Fruit fly (Drosophila melanogaster) whole organism, embryonic: ENCODE results near the gene phol.
A peak's percentile ranks its signal among the peaks of the same experiment; 100 is the strongest.

Source experiments
- Atf-2 ChIP-seq: fragments of 200-800 bp; sonication (Bioruptor generic); optimal IDR thresholded peaks from 2 replicates; lab custom pipeline; 2016; ENCODE audit warnings: missing biosample characterization, missing genetic modification characterization
- Awh ChIP-seq: fragments of 200-800 bp; sonication (Bioruptor generic); IDR thresholded peaks from 2 replicates; pipeline ENCODE4, ENCODE4 v1.3.6; 2022; ENCODE audit warnings: missing biosample characterization, missing genetic modification characterization
- CG10147 ChIP-seq: fragments of 200-800 bp; sonication (Bioruptor generic); optimal IDR thresholded peaks from 2 replicates; lab custom pipeline; 2019; ENCODE audit warnings: missing biosample characterization, mild to moderate bottlenecking, missing genetic modification characterization, moderate library complexity
- CG10959 ChIP-seq: fragments of 200-800 bp; sonication (Bioruptor generic); IDR thresholded peaks from 2 replicates; pipeline ENCODE4 v1.3.6; 2022; ENCODE audit warnings: missing biosample characterization, missing genetic modification characterization
- CG11093 ChIP-seq: fragments of 200-800 bp; sonication (Bioruptor generic); IDR thresholded peaks from 3 replicates; pipeline ENCODE4 v1.3.6; 2022; ENCODE audit warnings: missing biosample characterization, missing genetic modification characterization
- CG11560 ChIP-seq: fragments of 200-800 bp; sonication (Bioruptor generic); IDR thresholded peaks from 3 replicates; pipeline ENCODE4 v1.3.6; 2022; ENCODE audit warnings: missing biosample characterization, missing genetic modification characterization
- CG11723 ChIP-seq: fragments of 200-800 bp; sonication (Bioruptor generic); optimal IDR thresholded peaks from 2 replicates; lab custom pipeline; 2017; ENCODE audit warnings: missing biosample characterization, mild to moderate bottlenecking, missing genetic modification characterization
- CG12659 ChIP-seq: fragments of 200-800 bp; sonication (Bioruptor generic); optimal IDR thresholded peaks from 3 replicates; lab custom pipeline; 2017; ENCODE audit warnings: mild to moderate bottlenecking, missing biosample characterization, missing genetic modification reagents, missing genetic modification characterization
- CG12744 ChIP-seq: fragments of 200-800 bp; sonication (Bioruptor generic); optimal IDR thresholded peaks from 2 replicates; lab custom pipeline; 2016; ENCODE audit warnings: missing biosample characterization, missing genetic modification characterization
- CG13123 ChIP-seq: fragments of 200-800 bp; sonication (Bioruptor generic); optimal IDR thresholded peaks from 2 replicates; lab custom pipeline; 2016; ENCODE audit warnings: missing biosample characterization, missing genetic modification characterization
- CG13424 ChIP-seq: fragments of 200-800 bp; sonication (Bioruptor generic); optimal IDR thresholded peaks from 2 replicates; lab custom pipeline; 2019; ENCODE audit warnings: missing biosample characterization, mild to moderate bottlenecking, missing genetic modification characterization, moderate library complexity
- CG14441 ChIP-seq: fragments of 200-800 bp; sonication (Bioruptor generic); IDR thresholded peaks from 2 replicates; pipeline ENCODE4 v1.3.6; 2022; ENCODE audit warnings: missing biosample characterization, missing genetic modification characterization
- CG1529 ChIP-seq: fragments of 200-800 bp; sonication (Bioruptor generic); optimal IDR thresholded peaks from 3 replicates; lab custom pipeline; 2018; ENCODE audit warnings: missing biosample characterization, missing genetic modification characterization
- CG16813 ChIP-seq: fragments of 200-800 bp; sonication (Bioruptor generic); IDR thresholded peaks from 3 replicates; pipeline ENCODE4 v1.3.6; 2022; ENCODE audit warnings: missing biosample characterization, missing genetic modification characterization; ENCODE audit not compliant: partially characterized antibody
- CG16863 ChIP-seq: fragments of 200-800 bp; sonication (Bioruptor generic); optimal IDR thresholded peaks from 3 replicates; lab custom pipeline; 2016; ENCODE audit warnings: missing biosample characterization, missing genetic modification characterization
- CG1792 ChIP-seq: fragments of 200-800 bp; sonication (Bioruptor generic); optimal IDR thresholded peaks from 2 replicates; lab custom pipeline; 2016; ENCODE audit warnings: missing biosample characterization, missing genetic modification characterization
- CG1832 ChIP-seq: fragments of 200-800 bp; sonication (Bioruptor generic); optimal IDR thresholded peaks from 2 replicates; lab custom pipeline; 2017; ENCODE audit warnings: missing biosample characterization, mild to moderate bottlenecking, missing genetic modification characterization, inconsistent platforms
- CG2120 ChIP-seq: fragments of 200-800 bp; sonication (Bioruptor generic); optimal IDR thresholded peaks from 3 replicates; lab custom pipeline; 2016; ENCODE audit warnings: missing biosample characterization, missing genetic modification characterization
- CG2199 ChIP-seq: fragments of 200-800 bp; sonication (Bioruptor generic); IDR thresholded peaks from 3 replicates; pipeline ENCODE4 v1.3.6; 2022; ENCODE audit warnings: missing biosample characterization, missing genetic modification characterization
- CG2678 ChIP-seq: fragments of 200-800 bp; sonication (Bioruptor generic); optimal IDR thresholded peaks from 3 replicates; lab custom pipeline; 2019; ENCODE audit warnings: missing biosample characterization, mild to moderate bottlenecking, missing genetic modification characterization, moderate library complexity
- CG32532 ChIP-seq: fragments of 200-800 bp; sonication (Bioruptor generic); IDR thresholded peaks from 2 replicates; pipeline ENCODE4 v1.3.6; 2022; ENCODE audit warnings: missing biosample characterization, missing genetic modification characterization
- CG33213 ChIP-seq: fragments of 200-800 bp; sonication (Bioruptor generic); optimal IDR thresholded peaks from 3 replicates; lab custom pipeline; 2016; ENCODE audit warnings: missing biosample characterization, missing genetic modification characterization
- CG4820 ChIP-seq: fragments of 200-800 bp; sonication (Bioruptor generic); optimal IDR thresholded peaks from 3 replicates; lab custom pipeline; 2016; ENCODE audit warnings: missing biosample characterization, missing genetic modification characterization
- CG6254 ChIP-seq: fragments of 200-800 bp; sonication (Bioruptor generic); optimal IDR thresholded peaks from 3 replicates; lab custom pipeline; 2017; ENCODE audit warnings: mild to moderate bottlenecking, missing biosample characterization, missing genetic modification reagents, missing genetic modification characterization
- CG6791 ChIP-seq: fragments of 200-800 bp; sonication (Bioruptor generic); IDR thresholded peaks from 3 replicates; pipeline ENCODE4 v1.3.6; 2022; ENCODE audit warnings: missing biosample characterization, missing genetic modification characterization; ENCODE audit not compliant: partially characterized antibody
- CG7357 ChIP-seq: fragments of 200-800 bp; sonication (Bioruptor generic); IDR thresholded peaks from 3 replicates; pipeline ENCODE4 v1.3.6; 2022; ENCODE audit warnings: missing biosample characterization, missing genetic modification characterization
- CG7839 ChIP-seq: fragments of 200-800 bp; sonication (Bioruptor generic); optimal IDR thresholded peaks from 3 replicates; lab custom pipeline; 2018; ENCODE audit warnings: missing biosample characterization, mild to moderate bottlenecking, missing genetic modification characterization, moderate library complexity
- CG8290 ChIP-seq, 3 experiments: fragments of 200-800 bp; sonication (Bioruptor generic); optimal IDR thresholded peaks; 2 replicates each; lab custom pipeline; 2016 to 2019; ENCODE audit warnings: missing biosample characterization in 3 of 3, missing genetic modification characterization in 3 of 3, mild to moderate bottlenecking in 2 of 3, moderate library complexity in 1 of 3
- Chrac-16 ChIP-seq: fragments of 200-800 bp; sonication (Bioruptor generic); optimal IDR thresholded peaks from 3 replicates; lab custom pipeline; 2016; ENCODE audit warnings: missing biosample characterization, missing genetic modification characterization
- Fer1 ChIP-seq: fragments of 200-800 bp; sonication (Bioruptor generic); optimal IDR thresholded peaks from 2 replicates; lab custom pipeline; 2017; ENCODE audit warnings: missing biosample characterization, mild to moderate bottlenecking, missing genetic modification characterization
- Hr78 ChIP-seq, 2 experiments: fragments of 200-800 bp in 1 of 2; fragments of >200 bp in 1 of 2; sonication (Bioruptor generic) in 1 of 2; optimal IDR thresholded peaks; 2 replicates each; lab custom pipeline; 2017 to 2019; ENCODE audit warnings: missing biosample characterization in 2 of 2, missing genetic modification characterization in 2 of 2, mild to moderate bottlenecking in 1 of 2, moderate library complexity in 1 of 2
- MBD-R2 ChIP-seq: fragments of 200-800 bp; sonication (Bioruptor generic); IDR thresholded peaks from 2 replicates; pipeline ENCODE4 v1.3.6; 2022; ENCODE audit warnings: missing biosample characterization, missing genetic modification characterization
- MESR4 ChIP-seq: fragments of 200-800 bp; sonication (Bioruptor generic); optimal IDR thresholded peaks from 2 replicates; lab custom pipeline; 2018; ENCODE audit warnings: missing biosample characterization, mild to moderate bottlenecking, missing genetic modification characterization, moderate library complexity
- Mrtf ChIP-seq: fragments of 200-800 bp; sonication (Bioruptor generic); IDR thresholded peaks from 3 replicates; pipeline ENCODE4 v1.3.6; 2022; ENCODE audit warnings: missing biosample characterization, missing genetic modification characterization
- Side ChIP-seq: fragments of 200-800 bp; sonication (Bioruptor generic); optimal IDR thresholded peaks from 2 replicates; lab custom pipeline; 2016; ENCODE audit warnings: missing biosample characterization, missing genetic modification characterization
- bcd ChIP-seq: fragments of 200-800 bp; sonication (Bioruptor generic); optimal IDR thresholded peaks from 2 replicates; lab custom pipeline; 2017; ENCODE audit warnings: missing biosample characterization, mild to moderate bottlenecking, missing genetic modification characterization
- dan ChIP-seq: fragments of 200-800 bp; sonication (Bioruptor generic); IDR thresholded peaks from 2 replicates; pipeline ENCODE4 v1.3.6; 2022; ENCODE audit warnings: missing biosample characterization, missing genetic modification characterization
- ftz-f1 ChIP-seq: fragments of 200-800 bp; sonication (Bioruptor generic); optimal IDR thresholded peaks from 2 replicates; lab custom pipeline; 2016; ENCODE audit warnings: missing biosample characterization, missing genetic modification characterization
- fu2 ChIP-seq: fragments of 200-800 bp; sonication (Bioruptor generic); optimal IDR thresholded peaks from 2 replicates; lab custom pipeline; 2016; ENCODE audit warnings: missing biosample characterization, missing genetic modification characterization
- kay ChIP-seq: fragments of 200-800 bp; sonication (Bioruptor generic); optimal IDR thresholded peaks from 2 replicates; lab custom pipeline; 2016; ENCODE audit warnings: missing biosample characterization, missing genetic modification characterization
- maf-S ChIP-seq: fragments of 200-800 bp; sonication (Bioruptor generic); optimal IDR thresholded peaks from 2 replicates; lab custom pipeline; 2016; ENCODE audit warnings: missing biosample characterization, missing genetic modification characterization
- mirr ChIP-seq: fragments of 200-800 bp; sonication (Bioruptor generic); optimal IDR thresholded peaks from 3 replicates; lab custom pipeline; 2018; ENCODE audit warnings: missing biosample characterization, mild to moderate bottlenecking, missing genetic modification characterization
- nau ChIP-seq: fragments of 200-800 bp; sonication (Bioruptor generic); optimal IDR thresholded peaks from 3 replicates; lab custom pipeline; 2017; ENCODE audit warnings: missing biosample characterization, mild to moderate bottlenecking, missing genetic modification characterization, missing genetic modification reagents
- nerfin-2 ChIP-seq: fragments of 200-800 bp; sonication (Bioruptor generic); IDR thresholded peaks from 2 replicates; pipeline ENCODE4 v1.3.6; 2022; ENCODE audit warnings: missing biosample characterization, missing genetic modification characterization; ENCODE audit not compliant: partially characterized antibody
- sim ChIP-seq: fragments of 200-800 bp; sonication (Bioruptor generic); IDR thresholded peaks from 2 replicates; pipeline ENCODE4 v1.3.6; 2022; ENCODE audit warnings: missing biosample characterization, missing genetic modification characterization
- sug ChIP-seq: fragments of 200-800 bp; optimal IDR thresholded peaks from 2 replicates; lab custom pipeline; 2019; ENCODE audit warnings: missing biosample characterization, mild to moderate bottlenecking, missing genetic modification characterization, moderate library complexity
- zf30C ChIP-seq: fragments of 200-800 bp; sonication (Bioruptor generic); optimal IDR thresholded peaks from 3 replicates; lab custom pipeline; 2018; ENCODE audit warnings: missing biosample characterization, mild to moderate bottlenecking, missing genetic modification characterization
- zfh1 ChIP-seq: fragments of 200-800 bp; sonication (Bioruptor generic); IDR thresholded peaks from 3 replicates; pipeline ENCODE4 v1.3.6; 2022; ENCODE audit warnings: missing biosample characterization, missing genetic modification characterization

Gene phol

DNA sequence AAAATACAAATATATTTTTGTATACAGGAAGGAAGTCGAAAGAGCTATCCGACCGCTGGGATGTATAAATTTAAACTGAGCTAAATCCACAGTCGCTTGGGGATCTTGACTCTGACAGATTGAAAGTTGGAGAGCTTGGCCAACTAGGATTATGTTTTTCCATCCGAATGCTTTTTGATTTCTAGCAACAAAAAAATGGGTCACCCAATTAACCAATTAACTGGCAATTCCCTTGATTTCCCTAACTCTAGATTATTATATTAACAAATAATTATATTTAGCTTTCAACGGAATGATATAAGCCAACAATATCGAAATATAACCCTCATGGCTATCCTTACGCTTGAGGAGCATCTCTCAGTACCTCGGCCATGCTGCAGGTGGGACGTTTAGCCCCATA lies 38.8 kb downstream of the phol start, which contains the start of gene CG3982:
Gene CG3982 (minus strand): TSS at position 101 of the 400 bp plus-strand sequence.
- no peak for TF ChIP-seq CG2678 (tag; lab: Kevin White, UChicago)
- TF ChIP-seq CG11560 (tag; lab: Robert Waterston, UW), result no peak
- no peak for TF ChIP-seq Chrac-16 (GFP tag; lab: Kevin White, UChicago)
- TF ChIP-seq nerfin-2 (GFP tag; lab: Robert Waterston, UW), result no peak
- TF ChIP-seq CG7839 (tag; lab: Kevin White, UChicago), result no peak
- no peak for TF ChIP-seq CG6791
- no peak for TF ChIP-seq CG8290 (GFP tag; optimal IDR thresholded peaks at IDR 0.05; lab: Kevin White, UChicago)
- TF ChIP-seq CG8290 (tag; optimal IDR thresholded peaks at IDR 0.05; lab: Kevin White, UChicago), result no peak
- TF ChIP-seq CG10959 (GFP tag; lab: Robert Waterston, UW), result no peak
- no peak for TF ChIP-seq CG6254
- no peak for TF ChIP-seq dan (GFP tag; lab: Robert Waterston, UW)
- no peak for TF ChIP-seq MESR4
- TF ChIP-seq CG16863, result no peak
- TF ChIP-seq ftz-f1 (GFP tag; lab: Kevin White, UChicago), result no peak
- no peak for TF ChIP-seq mirr (GFP tag; lab: Kevin White, UChicago)
- no peak for TF ChIP-seq CG11093 (GFP tag; lab: Robert Waterston, UW)
- TF ChIP-seq CG12744 (GFP tag; lab: Kevin White, UChicago), result no peak
- no peak for TF ChIP-seq MBD-R2 (GFP tag; lab: Robert Waterston, UW)
- no peak for TF ChIP-seq Mrtf (GFP tag; lab: Robert Waterston, UW)
- no peak for TF ChIP-seq Awh (GFP tag; lab: Robert Waterston, UW)

DNA sequence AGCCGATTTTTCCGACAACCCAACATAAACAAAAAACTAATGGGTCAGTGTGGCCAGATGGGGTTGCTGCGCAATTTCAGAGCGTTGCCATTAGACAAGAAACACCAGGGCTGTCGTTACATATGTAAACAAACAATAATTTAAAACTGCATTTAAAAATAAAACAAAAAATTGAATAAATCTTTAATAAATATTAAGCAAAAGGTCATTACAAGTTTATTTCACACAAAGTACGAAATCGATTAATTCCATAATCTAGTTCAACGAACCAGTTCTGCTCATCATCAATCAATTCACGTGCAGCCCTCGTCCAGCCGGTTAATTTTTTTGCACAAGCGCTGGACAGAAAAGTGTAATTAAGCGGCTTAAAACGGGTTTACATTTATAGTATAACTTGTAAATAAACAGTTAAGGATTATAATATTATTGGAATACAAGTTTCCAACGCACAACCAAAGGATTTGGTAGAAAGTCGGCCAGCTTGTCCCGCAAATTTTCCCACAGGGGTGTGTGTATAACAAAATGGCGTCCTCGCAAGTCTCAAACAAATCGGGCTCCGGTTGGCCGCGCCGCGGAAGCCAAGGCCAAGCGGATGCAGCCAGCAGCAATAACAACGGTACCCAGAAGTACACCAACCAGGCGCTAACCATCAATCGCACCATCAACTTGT lies 45.2 kb downstream of the phol start, which contains the start of the genes CG4022 and Cpsf5:
Gene CG4022 (minus strand): TSS at position 79 of the 670 bp plus-strand sequence.
Gene Cpsf5 (plus strand): TSS at position 285 of the 670 bp plus-strand sequence.
- TF ChIP-seq bcd (peak; percentile 73), fu2 (GFP tag; lab: Kevin White, UChicago) (no peak), Hr78 (GFP tag; optimal IDR thresholded peaks at IDR 0.05; lab: Kevin White, UChicago) (no peak), CG2199 (peak; percentile 26; the same call in 1 of the 3 replicates), CG4820 (GFP tag; lab: Kevin White, UChicago) (peak; percentile 61), CG33213 (GFP tag; lab: Kevin White, UChicago) (peak; percentile 52), CG10147 (peak; percentile 71), CG1529 (GFP tag; lab: Kevin White, UChicago) (peak; percentile 76), nau (GFP tag; lab: Kevin White, UChicago) (peak; percentile 36), CG12659 (peak; percentile 91), CG6254 (peak; percentile 51), CG12744 (GFP tag; lab: Kevin White, UChicago) (peak; percentile 62), Fer1 (peak; percentile 82), maf-S (GFP tag; lab: Kevin White, UChicago) (peak; percentile 49), sim (GFP tag; lab: Robert Waterston, UW) (no peak), CG1792 (GFP tag; lab: Kevin White, UChicago) (peak; percentile 55), Side (GFP tag; lab: Kevin White, UChicago) (peak; percentile 34), CG11723 (GFP tag; lab: Kevin White, UChicago) (peak; percentile 52), CG1832 (GFP tag; lab: Kevin White, UChicago) (no peak), kay (peak; percentile 71), CG14441 (GFP tag; lab: Robert Waterston, UW) (peak; percentile 83), zf30C (no peak), CG16813 (GFP tag; lab: Robert Waterston, UW) (peak; percentile 48; the same call in 1 of the 3 replicates), CG13123 (GFP tag; lab: Kevin White, UChicago) (peak; percentile 74), CG2120 (GFP tag; lab: Kevin White, UChicago) (peak; percentile 89), Atf-2 (no peak), CG7357 (GFP tag; lab: Robert Waterston, UW) (0 out of 3 replicates have a peak, but pooled peaks have one; percentile 55), CG13424 (tag; lab: Kevin White, UChicago) (peak; percentile 92), CG32532 (peak; percentile 91), zfh1 (GFP tag; lab: Robert Waterston, UW) (peak; percentile 83), sug (tag; lab: Kevin White, UChicago) (peak; percentile 89)
